Fruit fly (Drosophila melanogaster): ENCODE data around the gene rpk.

- TF ChIP-seq pan (optimal IDR thresholded peaks at IDR 0.05) (no peak), h (GFP tag; optimal IDR thresholded peaks at IDR 0.05) (no peak), N (GFP tag; optimal IDR thresholded peaks at IDR 0.05) (no peak), lola (GFP tag; optimal IDR thresholded peaks at IDR 0.05) (no peak), Dfd (GFP tag; optimal IDR thresholded peaks at IDR 0.05) (no peak), Mio (GFP tag; optimal IDR thresholded peaks at IDR 0.05) (no peak), woc (GFP tag; optimal IDR thresholded peaks at IDR 0.05) (no peak)
Measured at dm6 chr3R:4640546-4641253, 5.1 kb upstream of the rpk start.

Measured in whole organism, wandering third instar larva.